Fruit fly (Drosophila melanogaster) whole organism, wandering third instar larva: ENCODE measurements around the gene UQCR-Q.

Experiments used
- Abd-B ChIP-seq: fragments of >200 bp; optimal IDR thresholded peaks from 2 replicates; lab custom pipeline; 2017; ENCODE audit warnings: missing biosample characterization, missing genetic modification characterization
- CG32264 ChIP-seq: fragments of 200-800 bp; sonication (Bioruptor generic); optimal IDR thresholded peaks from 2 replicates; lab custom pipeline; 2016; ENCODE audit warnings: missing biosample characterization, missing genetic modification characterization
- CG9705 ChIP-seq: fragments of 200-800 bp; sonication (Bioruptor generic); optimal IDR thresholded peaks from 2 replicates; lab custom pipeline; 2018; ENCODE audit warnings: missing biosample characterization, mild to moderate bottlenecking, missing genetic modification characterization
- Dfd ChIP-seq: fragments of >200 bp; optimal IDR thresholded peaks from 2 replicates; lab custom pipeline; 2017; ENCODE audit warnings: missing biosample characterization, missing genetic modification characterization
- Dif ChIP-seq: fragments of 200-275, 200-300 bp; sonication (Bioruptor generic); optimal IDR thresholded peaks from 2 replicates; lab custom pipeline; 2018; ENCODE audit warnings: missing biosample characterization, missing genetic modification characterization; ENCODE audit not compliant: partially characterized antibody
- GATAd ChIP-seq: sonication (Bioruptor generic); optimal IDR thresholded peaks from 2 replicates; lab custom pipeline; 2016; ENCODE audit warnings: missing biosample characterization, missing genetic modification characterization
- HLH106 ChIP-seq: fragments of 200-800 bp; optimal IDR thresholded peaks from 3 replicates; lab custom pipeline; 2019; ENCODE audit warnings: missing biosample characterization, mild to moderate bottlenecking, missing genetic modification characterization, moderate library complexity
- Hnf4 ChIP-seq: fragments of 200-800 bp; sonication (Bioruptor generic); optimal IDR thresholded peaks from 2 replicates; lab custom pipeline; 2016; ENCODE audit warnings: missing biosample characterization, mild to moderate bottlenecking, missing genetic modification characterization
- Hr78 ChIP-seq: fragments of >200 bp; optimal IDR thresholded peaks from 2 replicates; lab custom pipeline; 2017; ENCODE audit warnings: missing biosample characterization, missing genetic modification characterization
- Hr83 ChIP-seq: fragments of 200-300 bp; sonication (Bioruptor generic); optimal IDR thresholded peaks from 2 replicates; lab custom pipeline; 2016; ENCODE audit warnings: missing biosample characterization, mild to moderate bottlenecking, missing genetic modification characterization, moderate library complexity; ENCODE audit not compliant: poor library complexity, severe bottlenecking
- Mio ChIP-seq: sonication (Bioruptor generic); optimal IDR thresholded peaks from 2 replicates; lab custom pipeline; 2016; ENCODE audit warnings: missing biosample characterization, missing genetic modification characterization
- Myc ChIP-seq: fragments of >200 bp; optimal IDR thresholded peaks from 2 replicates; lab custom pipeline; 2017
- N ChIP-seq: fragments of >200 bp; optimal IDR thresholded peaks from 2 replicates; lab custom pipeline; 2018; ENCODE audit warnings: missing biosample characterization, missing external identifiers, missing genetic modification characterization
- OdsH ChIP-seq: fragments of 200-800 bp; sonication (Bioruptor generic); optimal IDR thresholded peaks from 2 replicates; lab custom pipeline; 2016; ENCODE audit warnings: missing biosample characterization, mild to moderate bottlenecking, missing genetic modification characterization
- Rel ChIP-seq, 2 experiments: fragments of 200-800 bp; sonication (Bioruptor generic) in 1 of 2; optimal IDR thresholded peaks; 2 replicates in 1 of 2; 3 replicates in 1 of 2; lab custom pipeline; 2016 to 2019; ENCODE audit warnings: mild to moderate bottlenecking in 2 of 2, missing biosample characterization in 2 of 2, missing genetic modification characterization in 2 of 2, moderate library complexity in 1 of 2
- Sp1 ChIP-seq: fragments of 200-800 bp; sonication (Bioruptor generic); optimal IDR thresholded peaks from 3 replicates; lab custom pipeline; 2019; ENCODE audit warnings: missing biosample characterization, mild to moderate bottlenecking, missing genetic modification characterization, moderate library complexity
- Vsx2 ChIP-seq: fragments of 200-300, 225-300 bp; sonication (Bioruptor generic); optimal IDR thresholded peaks from 2 replicates; lab custom pipeline; 2018; ENCODE audit warnings: missing biosample characterization, missing genetic modification characterization; ENCODE audit not compliant: partially characterized antibody
- brk ChIP-seq: fragments of 200-800 bp; sonication (Bioruptor generic); optimal IDR thresholded peaks from 2 replicates; lab custom pipeline; 2016; ENCODE audit warnings: missing biosample characterization, mild to moderate bottlenecking, missing genetic modification characterization
- dmrt93B ChIP-seq: fragments of 200-800 bp; sonication (Bioruptor generic); optimal IDR thresholded peaks from 2 replicates; lab custom pipeline; 2018; ENCODE audit warnings: missing biosample characterization, mild to moderate bottlenecking, missing genetic modification characterization
- dsf ChIP-seq: sonication (Bioruptor generic); optimal IDR thresholded peaks from 2 replicates; lab custom pipeline; 2016; ENCODE audit warnings: missing biosample characterization, missing genetic modification characterization, borderline replicate concordance
- ey ChIP-seq: fragments of 200-800 bp; sonication (Bioruptor generic); optimal IDR thresholded peaks from 2 replicates; lab custom pipeline; 2016; ENCODE audit warnings: missing biosample characterization, missing genetic modification characterization
- fru ChIP-seq: fragments of 200-800 bp; sonication (Bioruptor generic); optimal IDR thresholded peaks from 3 replicates; lab custom pipeline; 2016; ENCODE audit warnings: missing biosample characterization, mild to moderate bottlenecking, missing genetic modification characterization
- h ChIP-seq: fragments of 200-800 bp; sonication (Bioruptor generic); optimal IDR thresholded peaks from 3 replicates; lab custom pipeline; 2016; ENCODE audit warnings: missing biosample characterization, mild to moderate bottlenecking, missing genetic modification characterization
- lola ChIP-seq: fragments of >200 bp; optimal IDR thresholded peaks from 2 replicates; lab custom pipeline; 2017; ENCODE audit warnings: missing biosample characterization, missing genetic modification characterization
- pan ChIP-seq: fragments of >200 bp; optimal IDR thresholded peaks from 2 replicates; lab custom pipeline; 2017
- psq ChIP-seq: fragments of 200-800 bp; sonication (Bioruptor generic); optimal IDR thresholded peaks from 3 replicates; lab custom pipeline; 2017; ENCODE audit warnings: missing biosample characterization, mild to moderate bottlenecking, missing genetic modification characterization, moderate library complexity
- sage ChIP-seq: fragments of 200-800 bp; sonication (Bioruptor generic); optimal IDR thresholded peaks from 2 replicates; lab custom pipeline; 2016; ENCODE audit warnings: missing biosample characterization, mild to moderate bottlenecking, missing genetic modification characterization
- sv ChIP-seq: fragments of 200-800 bp; sonication (Bioruptor generic); optimal IDR thresholded peaks from 3 replicates; lab custom pipeline; 2016; ENCODE audit warnings: missing biosample characterization, missing genetic modification characterization
- tai ChIP-seq: sonication (Bioruptor generic); optimal IDR thresholded peaks from 2 replicates; lab custom pipeline; 2016; ENCODE audit warnings: missing biosample characterization, missing genetic modification characterization
- usp ChIP-seq: fragments of >200 bp; optimal IDR thresholded peaks from 2 replicates; lab custom pipeline; 2017; ENCODE audit warnings: missing biosample characterization, missing genetic modification characterization
- woc ChIP-seq: sonication (Bioruptor generic); optimal IDR thresholded peaks from 2 replicates; lab custom pipeline; 2016; ENCODE audit warnings: missing biosample characterization, mild to moderate bottlenecking, missing genetic modification characterization

Gene UQCR-Q

DNA sequence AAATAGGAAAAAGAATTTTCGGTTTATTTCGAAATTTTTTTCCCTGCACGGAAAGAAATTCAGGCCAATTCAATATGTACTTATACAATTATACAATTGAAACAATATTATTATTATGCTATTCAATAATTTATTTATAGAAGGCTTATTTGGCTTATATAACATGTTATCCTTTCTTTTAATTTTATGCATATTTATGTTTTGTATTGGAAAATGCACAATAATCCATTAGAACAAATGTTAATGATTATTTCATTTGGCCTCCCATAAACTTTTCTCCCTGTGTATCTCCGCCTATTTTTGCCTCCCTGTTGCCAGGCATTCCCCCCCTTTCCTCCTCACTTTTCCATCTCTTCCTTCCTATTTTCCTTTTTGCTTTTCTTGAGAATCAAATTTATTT lies 26.7 kb upstream of the UQCR-Q start:
- TF ChIP-seq Mio (no peak), CG32264 (no peak)

DNA sequence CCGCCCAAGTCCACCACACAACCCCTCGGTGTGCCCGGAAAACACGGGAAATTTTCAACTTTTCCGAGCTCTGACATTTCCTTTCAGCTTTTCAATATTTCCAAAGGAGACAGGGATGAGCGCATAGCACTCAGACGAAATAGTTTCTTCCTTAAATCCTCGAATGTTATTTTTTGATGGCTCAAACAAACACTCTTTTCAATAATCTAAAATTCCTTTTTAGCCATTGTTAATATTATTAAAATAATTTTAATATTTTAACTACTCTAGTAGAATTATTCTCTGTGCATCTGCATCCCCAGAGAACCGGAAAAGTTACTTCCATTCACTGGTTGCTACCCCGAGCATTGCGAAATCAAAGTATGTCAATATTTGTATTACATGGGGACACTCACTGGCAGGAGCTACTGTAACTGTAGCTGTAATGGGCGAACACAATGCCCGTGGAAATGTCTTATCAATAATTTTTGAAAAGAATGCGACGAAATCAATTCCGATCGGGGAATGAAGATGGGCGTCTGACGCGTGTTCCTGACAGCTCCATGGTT lies 16.8 kb upstream of the UQCR-Q start:
- TF ChIP-seq Hr78 (no peak), dmrt93B (GFP tag; lab: Kevin White, UChicago) (no peak), Rel (GFP tag; optimal IDR thresholded peaks at IDR 0.05; lab: Kevin White, UChicago) (no peak), Rel (tag; optimal IDR thresholded peaks at IDR 0.05; lab: Kevin White, UChicago) (no peak), Sp1 (GFP tag; lab: Kevin White, UChicago) (no peak), Dfd (GFP tag; lab: Kevin White, UChicago) (no peak), woc (no peak), GATAd (GFP tag; lab: Kevin White, UChicago) (no peak), brk (GFP tag; lab: Kevin White, UChicago) (no peak), N (GFP tag; lab: Kevin White, UChicago) (no peak), Myc (lab: Kevin White, UChicago) (no peak), fru (GFP tag; lab: Kevin White, UChicago) (no peak), h (GFP tag; lab: Kevin White, UChicago) (no peak), pan (lab: Kevin White, UChicago) (no peak), Abd-B (GFP tag; lab: Kevin White, UChicago) (no peak), tai (GFP tag; lab: Kevin White, UChicago) (no peak), Vsx2 (GFP tag; lab: Kevin White, UChicago) (no peak)

DNA sequence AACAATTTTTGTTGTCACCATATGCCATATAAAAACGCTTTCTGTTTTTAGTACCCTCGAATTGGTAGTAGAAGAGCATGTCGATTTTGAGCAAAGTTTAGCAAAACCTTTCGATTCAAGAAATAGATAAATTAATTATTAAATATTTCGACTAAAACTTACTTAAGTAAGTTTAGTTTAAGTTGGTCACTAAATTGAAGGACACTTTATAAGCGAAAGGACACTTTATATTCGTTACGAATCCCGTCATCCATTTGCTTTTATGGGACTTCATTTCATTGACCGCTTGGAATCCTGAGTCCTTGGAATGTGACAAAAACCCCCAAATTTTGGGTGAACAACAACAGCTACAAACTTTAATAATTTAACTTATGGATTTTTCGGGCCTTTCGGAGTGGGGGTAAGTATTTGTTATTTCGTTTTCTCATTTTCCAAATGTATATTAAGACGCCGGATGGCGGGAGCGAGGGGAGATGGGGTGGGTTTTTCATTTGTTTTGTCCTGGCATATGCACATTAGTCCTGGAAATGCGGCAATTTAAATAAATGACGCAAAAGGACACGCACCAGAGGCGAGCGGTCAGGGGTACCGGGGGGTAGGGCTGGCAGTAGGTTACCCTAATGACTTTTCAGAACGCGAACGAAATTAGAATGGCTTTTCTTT lies 15.6 kb upstream of the UQCR-Q start:
- TF ChIP-seq tai (GFP tag; lab: Kevin White, UChicago) (no peak), CG9705 (GFP tag; lab: Kevin White, UChicago) (no peak), HLH106 (tag; lab: Kevin White, UChicago) (no peak), woc (no peak), h (GFP tag; lab: Kevin White, UChicago) (no peak), pan (lab: Kevin White, UChicago) (no peak), lola (GFP tag; lab: Kevin White, UChicago) (no peak), Hr83 (no peak), dsf (GFP tag; lab: Kevin White, UChicago) (no peak), Mio (no peak), Myc (lab: Kevin White, UChicago) (no peak), Dif (GFP tag; lab: Kevin White, UChicago) (no peak), sv (GFP tag; lab: Kevin White, UChicago) (no peak), OdsH (GFP tag; lab: Kevin White, UChicago) (no peak), N (GFP tag; lab: Kevin White, UChicago) (no peak), sage (GFP tag; lab: Kevin White, UChicago) (no peak), ey (no peak), GATAd (GFP tag; lab: Kevin White, UChicago) (no peak)

DNA sequence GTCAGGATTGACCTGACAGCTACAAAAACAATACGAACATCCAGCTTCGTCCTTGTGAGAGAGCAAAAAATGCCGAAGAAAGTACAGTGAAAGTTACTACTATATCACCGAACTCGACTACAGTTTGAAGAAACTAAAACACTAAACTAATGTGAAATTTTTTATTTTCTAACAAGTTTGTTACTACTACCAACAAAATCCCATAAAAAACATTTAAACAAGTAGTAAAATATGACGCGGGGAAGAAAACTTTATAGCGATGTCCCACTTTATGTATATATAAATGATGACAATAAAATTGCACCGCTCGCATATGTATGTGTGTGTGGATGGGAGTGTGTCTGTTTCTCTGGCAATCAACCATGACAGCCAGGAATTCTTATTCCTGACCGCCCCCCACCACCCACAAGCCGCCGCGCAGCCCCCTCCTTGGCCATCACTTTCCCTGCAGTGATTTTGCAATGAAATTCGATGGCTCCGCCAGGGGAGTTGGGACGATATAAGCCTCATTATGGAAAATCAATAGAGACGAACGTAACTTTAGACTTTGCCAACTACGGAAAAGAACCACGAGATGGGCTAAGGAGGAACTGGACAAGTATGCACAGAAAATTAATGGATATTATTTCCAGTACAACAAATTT lies 13.1 kb upstream of the UQCR-Q start:
- TF ChIP-seq HLH106 (tag; lab: Kevin White, UChicago) (no peak), tai (GFP tag; lab: Kevin White, UChicago) (no peak), dmrt93B (GFP tag; lab: Kevin White, UChicago) (no peak), dsf (GFP tag; lab: Kevin White, UChicago) (no peak), Dfd (GFP tag; lab: Kevin White, UChicago) (no peak), usp (GFP tag; lab: Kevin White, UChicago) (no peak), CG32264 (no peak)

DNA sequence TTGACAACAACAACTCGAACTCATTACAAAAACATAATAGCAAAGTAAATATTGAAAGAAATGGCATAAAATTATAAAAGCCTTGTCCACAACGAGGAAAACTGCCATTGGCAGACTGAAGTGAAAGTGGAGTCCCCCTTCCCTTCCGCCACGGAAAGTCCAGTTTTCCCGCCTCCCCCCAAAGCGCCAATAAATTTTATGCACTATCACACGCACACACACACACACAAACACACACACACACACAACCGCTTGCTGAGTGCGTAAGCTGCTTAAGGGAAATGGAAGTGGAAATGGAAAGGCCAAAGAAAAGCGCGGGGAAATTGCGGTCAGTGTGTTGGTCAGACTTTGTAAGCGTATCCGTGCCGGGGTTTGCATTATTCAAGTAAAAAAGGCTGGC lies 12.1 kb upstream of the UQCR-Q start:
- TF ChIP-seq Dif (GFP tag; lab: Kevin White, UChicago) (no peak), Hnf4 (GFP tag; lab: Kevin White, UChicago) (no peak), dsf (GFP tag; lab: Kevin White, UChicago) (no peak), Dfd (GFP tag; lab: Kevin White, UChicago) (no peak), psq (no peak), OdsH (GFP tag; lab: Kevin White, UChicago) (no peak), dmrt93B (GFP tag; lab: Kevin White, UChicago) (no peak)
- TF ChIP-seq, all 38 proteins: peak for 0
